Worm (Caenorhabditis elegans) whole organism, mixed stage, embryonic: ENCODE data around the gene ttr-41.

ENCODE experiments used
- elt-3 ChIP-seq: fragments of 150-350 bp; optimal IDR thresholded peaks from 2 replicates; lab custom pipeline; 2014; ENCODE audit warnings: missing biosample characterization, missing genetic modification characterization
- lin-32 ChIP-seq: fragments of 200-800 bp; sonication (Bioruptor generic); optimal IDR thresholded peaks from 2 replicates; lab custom pipeline; 2018; ENCODE audit warnings: mild to moderate bottlenecking, missing genetic modification characterization, missing compliant biosample characterization
- mep-1 ChIP-seq: fragments of 150-350 bp; optimal IDR thresholded peaks from 2 replicates; lab custom pipeline; 2017; ENCODE audit warnings: missing biosample characterization, missing genetic modification reagents, missing genetic modification characterization, inconsistent platforms
- mls-2 ChIP-seq: sonication (generic microtip); optimal IDR thresholded peaks from 2 replicates; lab custom pipeline; 2016; ENCODE audit warnings: mild to moderate bottlenecking, missing genetic modification characterization, moderate library complexity, missing compliant biosample characterization
- nhr-12 ChIP-seq: fragments of 150-350 bp; optimal IDR thresholded peaks from 2 replicates; lab custom pipeline; 2014; ENCODE audit warnings: missing biosample characterization, missing genetic modification characterization
- nhr-28 ChIP-seq: fragments of 150-350 bp; optimal IDR thresholded peaks from 2 replicates; lab custom pipeline; 2014; ENCODE audit warnings: missing biosample characterization, missing genetic modification characterization
- nhr-76 ChIP-seq: sonication (generic microtip); optimal IDR thresholded peaks from 2 replicates; lab custom pipeline; 2017; ENCODE audit warnings: missing biosample characterization, missing genetic modification characterization
- sptf-1 ChIP-seq: sonication (generic microtip); optimal IDR thresholded peaks from 2 replicates; lab custom pipeline; 2017; ENCODE audit warnings: mild to moderate bottlenecking, missing genetic modification characterization, moderate library complexity, missing compliant biosample characterization
- tbx-8 ChIP-seq: fragments of 200-800 bp; sonication (Bioruptor generic); optimal IDR thresholded peaks from 2 replicates; lab custom pipeline; 2018; ENCODE audit warnings: mild to moderate bottlenecking, missing genetic modification characterization, moderate library complexity, missing compliant biosample characterization
- unc-39 ChIP-seq: fragments of 150-350 bp; optimal IDR thresholded peaks from 2 replicates; lab custom pipeline; 2014; ENCODE audit warnings: missing biosample characterization, missing genetic modification characterization
- ztf-11 ChIP-seq: fragments of 150-350 bp; optimal IDR thresholded peaks from 2 replicates; lab custom pipeline; 2014; ENCODE audit warnings: missing biosample characterization, missing genetic modification characterization

ce11 chrII:4767612-4768011, 39.9 kb upstream of the ttr-41 start:
- no peak for TF ChIP-seq elt-3 (tag; lab: Kevin White, UChicago)
- no peak for TF ChIP-seq tbx-8
- no peak for TF ChIP-seq nhr-76 (tag; lab: Kevin White, UChicago)
- no peak for TF ChIP-seq nhr-28 (tag; lab: Kevin White, UChicago)
- no peak for TF ChIP-seq mls-2
- TF ChIP-seq mep-1 (tag; lab: Kevin White, UChicago): no peak
- no peak for TF ChIP-seq ztf-11 (tag; lab: Kevin White, UChicago)
- TF ChIP-seq sptf-1 (tag; lab: Kevin White, UChicago): no peak
- TF ChIP-seq nhr-12: no peak
- no peak for TF ChIP-seq unc-39 (tag; lab: Kevin White, UChicago)
- no peak for TF ChIP-seq lin-32 (GFP tag; lab: Kevin White, UChicago)
